Fruit fly (Drosophila melanogaster) whole organism, prepupa: ENCODE results near the gene Tpst.
A peak's percentile ranks its signal among the peaks of the same experiment; 100 is the strongest.

Experiments
- Blimp-1 ChIP-seq: fragments of 200-800 bp; sonication (Bioruptor generic); optimal IDR thresholded peaks from 3 replicates; lab custom pipeline; 2017; ENCODE audit warnings: missing biosample characterization, missing genetic modification characterization, mild to moderate bottlenecking, moderate library complexity, missing genetic modification reagents
- CG10631 ChIP-seq: fragments of 200-800 bp; sonication (Bioruptor generic); optimal IDR thresholded peaks from 2 replicates; lab custom pipeline; 2016; ENCODE audit warnings: missing biosample characterization, missing genetic modification characterization
- CG10669 ChIP-seq: fragments of 200-800 bp; sonication (Bioruptor generic); optimal IDR thresholded peaks from 3 replicates; lab custom pipeline; 2018; ENCODE audit warnings: missing biosample characterization, mild to moderate bottlenecking, missing genetic modification characterization, moderate library complexity
- CG11294 ChIP-seq: fragments of 200-800 bp; sonication (Bioruptor generic); IDR thresholded peaks from 2 replicates; pipeline ENCODE4 v1.3.6; 2022; ENCODE audit warnings: missing biosample characterization, missing genetic modification characterization
- CG11762 ChIP-seq: fragments of 200-800 bp; sonication (Bioruptor generic); optimal IDR thresholded peaks from 3 replicates; lab custom pipeline; 2016; ENCODE audit warnings: missing biosample characterization, missing genetic modification characterization; ENCODE audit not compliant: insufficient read depth
- CG11902 ChIP-seq: fragments of 200-800 bp; sonication (Bioruptor generic); optimal IDR thresholded peaks from 3 replicates; lab custom pipeline; 2016; ENCODE audit warnings: missing biosample characterization, missing genetic modification characterization
- CG15336 ChIP-seq: fragments of 200-800 bp; sonication (Bioruptor generic); IDR thresholded peaks from 2 replicates; pipeline ENCODE4 v1.3.6; 2022; ENCODE audit warnings: missing biosample characterization, missing genetic modification characterization
- CG1621 ChIP-seq: fragments of 200-800 bp; sonication (Bioruptor generic); optimal IDR thresholded peaks from 3 replicates; lab custom pipeline; 2018; ENCODE audit warnings: missing biosample characterization, mild to moderate bottlenecking, missing genetic modification characterization
- CG3032 ChIP-seq: fragments of 200-800 bp; optimal IDR thresholded peaks from 2 replicates; lab custom pipeline; 2019; ENCODE audit warnings: missing biosample characterization, mild to moderate bottlenecking, missing genetic modification characterization, moderate library complexity
- CG32006 ChIP-seq: fragments of 200-800 bp; sonication (Bioruptor generic); optimal IDR thresholded peaks from 3 replicates; lab custom pipeline; 2017; ENCODE audit warnings: missing biosample characterization, mild to moderate bottlenecking, missing genetic modification characterization
- CG34406 ChIP-seq: fragments of 200-800 bp; sonication (Bioruptor generic); optimal IDR thresholded peaks from 3 replicates; lab custom pipeline; 2016; ENCODE audit warnings: missing biosample characterization, missing genetic modification characterization
- CG3919 ChIP-seq: fragments of 200-800 bp; sonication (Bioruptor generic); optimal IDR thresholded peaks from 3 replicates; lab custom pipeline; 2016; ENCODE audit warnings: missing biosample characterization, missing genetic modification characterization
- CG4318 ChIP-seq: fragments of 200-800 bp; sonication (Bioruptor generic); optimal IDR thresholded peaks from 3 replicates; lab custom pipeline; 2017; ENCODE audit warnings: missing biosample characterization, mild to moderate bottlenecking, missing genetic modification characterization
- CG6163 ChIP-seq: fragments of 200-800 bp; sonication (Bioruptor generic); IDR thresholded peaks from 3 replicates; pipeline ENCODE4 v1.3.6; 2022; ENCODE audit warnings: missing biosample characterization, missing genetic modification characterization
- CG6276 ChIP-seq: fragments of 200-800 bp; sonication (Bioruptor generic); optimal IDR thresholded peaks from 2 replicates; lab custom pipeline; 2017; ENCODE audit warnings: missing biosample characterization, mild to moderate bottlenecking, missing genetic modification characterization
- CG6792 ChIP-seq: fragments of 200-800 bp; sonication (Bioruptor generic); optimal IDR thresholded peaks from 3 replicates; lab custom pipeline; 2016; ENCODE audit warnings: missing biosample characterization, missing genetic modification characterization
- CG6808 ChIP-seq: fragments of 200-800 bp; sonication (Bioruptor generic); optimal IDR thresholded peaks from 3 replicates; lab custom pipeline; 2017; ENCODE audit warnings: missing biosample characterization, missing genetic modification characterization, mild to moderate bottlenecking, moderate library complexity, missing genetic modification reagents
- CG7368 ChIP-seq: fragments of 200-800 bp; sonication (Bioruptor generic); optimal IDR thresholded peaks from 3 replicates; lab custom pipeline; 2016; ENCODE audit warnings: missing biosample characterization, missing genetic modification characterization
- CG8119 ChIP-seq: fragments of 200-800 bp; sonication (Bioruptor generic); IDR thresholded peaks from 3 replicates; pipeline ENCODE4 v1.3.6; 2022; ENCODE audit warnings: missing biosample characterization, missing genetic modification characterization
- CG8319 ChIP-seq: fragments of 200-800 bp; sonication (Bioruptor generic); optimal IDR thresholded peaks from 3 replicates; lab custom pipeline; 2016; ENCODE audit warnings: missing biosample characterization, missing genetic modification characterization
- CG8632 ChIP-seq: fragments of 200-800 bp; sonication (Bioruptor generic); optimal IDR thresholded peaks from 3 replicates; lab custom pipeline; 2016; ENCODE audit warnings: missing biosample characterization, missing genetic modification characterization
- CG9139 ChIP-seq: fragments of 200-800 bp; sonication (Bioruptor generic); optimal IDR thresholded peaks from 3 replicates; lab custom pipeline; 2017; ENCODE audit warnings: missing biosample characterization, mild to moderate bottlenecking, missing genetic modification characterization
- Eip75B ChIP-seq: fragments of 200-800 bp; sonication (Bioruptor generic); optimal IDR thresholded peaks from 3 replicates; lab custom pipeline; 2016; ENCODE audit warnings: missing biosample characterization, missing genetic modification characterization
- Eip78C ChIP-seq: fragments of 200-800 bp; sonication (Bioruptor generic); peaks from one replicate; lab custom pipeline; 2016; ENCODE audit warnings: missing biosample characterization, missing genetic modification characterization
- Eip93F ChIP-seq: fragments of 200-800 bp; sonication (Bioruptor generic); optimal IDR thresholded peaks from 2 replicates; lab custom pipeline; 2016; ENCODE audit warnings: missing biosample characterization, mild to moderate bottlenecking, missing genetic modification characterization
- Ets21C ChIP-seq: fragments of 200-800 bp; sonication (Bioruptor generic); optimal IDR thresholded peaks from 3 replicates; lab custom pipeline; 2016; ENCODE audit warnings: missing biosample characterization, missing genetic modification characterization
- Ets96B ChIP-seq: fragments of 200-800 bp; optimal IDR thresholded peaks from 2 replicates; lab custom pipeline; 2019; ENCODE audit warnings: missing biosample characterization, mild to moderate bottlenecking, missing genetic modification characterization, moderate library complexity
- Gug ChIP-seq: fragments of 200-800 bp; sonication (Bioruptor generic); IDR thresholded peaks from 2 replicates; pipeline ENCODE4 v1.3.6; 2022; ENCODE audit warnings: missing biosample characterization, missing genetic modification characterization
- Hr38 ChIP-seq: sonication (Bioruptor generic); optimal IDR thresholded peaks from 2 replicates; lab custom pipeline; 2016; ENCODE audit warnings: missing biosample characterization, missing genetic modification characterization
- Lpt ChIP-seq: fragments of 200-800 bp; sonication (Bioruptor generic); optimal IDR thresholded peaks from 3 replicates; lab custom pipeline; 2016; ENCODE audit warnings: missing biosample characterization, missing genetic modification characterization
- Met ChIP-seq: fragments of 200-800 bp; sonication (Bioruptor generic); optimal IDR thresholded peaks from 3 replicates; lab custom pipeline; 2016; ENCODE audit warnings: missing biosample characterization, missing genetic modification characterization
- Smox ChIP-seq: fragments of 200-800 bp; sonication (Bioruptor generic); optimal IDR thresholded peaks from 3 replicates; lab custom pipeline; 2016; ENCODE audit warnings: missing biosample characterization, missing genetic modification characterization
- Sox102F ChIP-seq: fragments of 200-800 bp; sonication (Bioruptor generic); optimal IDR thresholded peaks from 2 replicates; lab custom pipeline; 2016; ENCODE audit warnings: missing biosample characterization, mild to moderate bottlenecking, missing genetic modification characterization
- Sox14 ChIP-seq: fragments of 200-800 bp; sonication (Bioruptor generic); optimal IDR thresholded peaks from 3 replicates; lab custom pipeline; 2016; ENCODE audit warnings: missing biosample characterization, missing genetic modification characterization
- Sox15 ChIP-seq: fragments of 200-800 bp; sonication (Bioruptor generic); optimal IDR thresholded peaks from 3 replicates; lab custom pipeline; 2016; ENCODE audit warnings: missing biosample characterization, missing genetic modification characterization
- achi ChIP-seq: fragments of 200-800 bp; sonication (Bioruptor generic); optimal IDR thresholded peaks from 3 replicates; lab custom pipeline; 2016; ENCODE audit warnings: missing biosample characterization, missing genetic modification characterization
- acj6 ChIP-seq: fragments of 200-800 bp; sonication (Bioruptor generic); optimal IDR thresholded peaks from 3 replicates; lab custom pipeline; 2016; ENCODE audit warnings: missing biosample characterization, missing genetic modification characterization
- cyc ChIP-seq: fragments of 200-800 bp; sonication (Bioruptor generic); optimal IDR thresholded peaks from 3 replicates; lab custom pipeline; 2016; ENCODE audit warnings: missing biosample characterization, missing genetic modification characterization
- dac ChIP-seq: fragments of 200-800 bp; sonication (Bioruptor generic); optimal IDR thresholded peaks from 2 replicates; lab custom pipeline; 2017; ENCODE audit warnings: missing biosample characterization, mild to moderate bottlenecking, missing genetic modification characterization
- dsx ChIP-seq: fragments of 200-800 bp; optimal IDR thresholded peaks from 3 replicates; lab custom pipeline; 2019; ENCODE audit warnings: missing biosample characterization, mild to moderate bottlenecking, missing genetic modification characterization, moderate library complexity; ENCODE audit not compliant: poor library complexity, severe bottlenecking
- esn ChIP-seq: fragments of 200-800 bp; sonication (Bioruptor generic); optimal IDR thresholded peaks from 2 replicates; lab custom pipeline; 2016; ENCODE audit warnings: missing biosample characterization, mild to moderate bottlenecking, missing genetic modification characterization, moderate library complexity
- fd59A ChIP-seq: fragments of 200-800 bp; sonication (Bioruptor generic); optimal IDR thresholded peaks from 2 replicates; lab custom pipeline; 2017; ENCODE audit warnings: missing biosample characterization, mild to moderate bottlenecking, missing genetic modification characterization, missing genetic modification reagents
- fkh ChIP-seq: fragments of 200-800 bp; sonication (Bioruptor generic); optimal IDR thresholded peaks from 3 replicates; lab custom pipeline; 2017; ENCODE audit warnings: missing biosample characterization, mild to moderate bottlenecking, missing genetic modification characterization, moderate library complexity
- lz ChIP-seq: fragments of 200-800 bp; sonication (Bioruptor generic); optimal IDR thresholded peaks from 3 replicates; lab custom pipeline; 2016; ENCODE audit warnings: missing biosample characterization, missing genetic modification characterization
- net ChIP-seq: fragments of 200-800 bp; sonication (Bioruptor generic); optimal IDR thresholded peaks from 3 replicates; lab custom pipeline; 2016; ENCODE audit warnings: missing biosample characterization, missing genetic modification characterization
- pdm3 ChIP-seq: fragments of 200-800 bp; sonication (Bioruptor generic); optimal IDR thresholded peaks from 3 replicates; lab custom pipeline; 2016; ENCODE audit warnings: missing biosample characterization, missing genetic modification characterization
- spab ChIP-seq: fragments of 200-800 bp; sonication (Bioruptor generic); optimal IDR thresholded peaks from 2 replicates; lab custom pipeline; 2017; ENCODE audit warnings: missing biosample characterization, mild to moderate bottlenecking, missing genetic modification characterization, missing genetic modification reagents
- svp ChIP-seq: fragments of 200-800 bp; sonication (Bioruptor generic); peaks from one replicate; lab custom pipeline; 2016; ENCODE audit warnings: missing biosample characterization, missing genetic modification characterization
- topi ChIP-seq: fragments of 200-800 bp; sonication (Bioruptor generic); optimal IDR thresholded peaks from 3 replicates; lab custom pipeline; 2016; ENCODE audit warnings: missing biosample characterization, missing genetic modification characterization
- vri ChIP-seq: fragments of 200-800 bp; sonication (Bioruptor generic); optimal IDR thresholded peaks from 3 replicates; lab custom pipeline; 2016; ENCODE audit warnings: missing biosample characterization, mild to moderate bottlenecking, missing genetic modification characterization

The Tpst gene

DNA sequence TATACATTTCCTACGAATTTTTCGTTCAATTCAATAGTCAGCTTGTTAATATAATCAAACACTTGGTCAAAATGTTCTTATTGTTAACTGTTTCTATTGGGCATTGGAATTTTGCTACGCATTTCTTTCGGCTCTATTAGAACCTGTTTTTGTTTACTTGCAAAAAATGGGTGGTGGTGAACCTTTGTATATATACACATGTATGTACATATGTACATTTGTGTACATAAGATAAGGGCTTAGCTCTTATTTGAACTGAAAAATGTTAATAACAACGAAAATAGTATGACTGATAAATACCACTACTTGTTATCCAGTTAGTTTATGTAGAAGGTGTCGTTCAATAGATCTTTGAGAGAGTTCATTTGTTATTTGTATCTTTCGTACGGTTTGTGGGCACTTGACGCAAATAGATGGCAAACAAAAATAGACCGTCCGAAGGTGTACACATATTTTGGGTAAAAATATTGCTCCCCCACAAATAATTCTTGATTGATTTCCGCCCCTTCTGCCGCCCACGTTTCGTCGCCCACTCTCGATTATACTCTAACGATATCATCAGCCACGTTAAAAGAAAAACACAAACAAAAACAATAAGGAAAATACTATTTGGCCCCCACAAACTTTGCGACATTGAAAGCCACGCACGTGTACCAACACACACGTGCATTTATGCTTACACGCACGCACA lies 62.4 kb downstream of the Tpst start:
- no peak for TF ChIP-seq Hr38 (GFP tag; lab: Kevin White, UChicago)
- TF ChIP-seq fkh, result peak; percentile 58

DNA sequence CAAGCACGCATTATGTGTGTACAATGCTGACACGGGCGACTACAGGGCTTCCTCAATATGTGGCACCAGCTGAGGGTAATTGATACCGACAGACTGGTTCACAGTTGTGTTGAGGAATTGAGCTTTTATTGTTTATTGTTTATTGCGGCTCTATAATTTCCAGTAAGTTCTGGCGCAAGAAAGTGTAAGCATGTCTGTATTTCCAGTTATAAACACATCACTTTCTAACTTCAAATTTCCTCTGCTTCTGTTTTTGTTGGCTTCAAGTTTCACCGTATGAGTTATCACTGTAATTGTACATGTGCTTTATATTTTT lies 62.9 kb downstream of the Tpst start:
- TF ChIP-seq CG3919 (GFP tag; lab: Kevin White, UChicago), result peak; percentile 28
- no peak for TF ChIP-seq svp (GFP tag; lab: Kevin White, UChicago)
- TF ChIP-seq Ets96B (tag; lab: Kevin White, UChicago), result peak; percentile 20
- peak; percentile 67 for TF ChIP-seq Eip78C
- TF ChIP-seq cyc, result peak; percentile 48
- TF ChIP-seq Blimp-1, result no peak
- TF ChIP-seq net (GFP tag; lab: Kevin White, UChicago), result peak; percentile 45
- TF ChIP-seq Sox102F (GFP tag; lab: Kevin White, UChicago), result peak; percentile 23
- no peak for TF ChIP-seq dsx (GFP tag; lab: Kevin White, UChicago)
- TF ChIP-seq CG1621 (tag; lab: Kevin White, UChicago), result no peak
- no peak for TF ChIP-seq CG4318 (GFP tag; lab: Kevin White, UChicago)
- TF ChIP-seq acj6 (GFP tag; lab: Kevin White, UChicago), result no peak
- TF ChIP-seq CG34406 (GFP tag; lab: Kevin White, UChicago), result peak; percentile 19
- peak; percentile 25 for TF ChIP-seq CG6792 (GFP tag; lab: Kevin White, UChicago)
- TF ChIP-seq CG6276 (GFP tag; lab: Kevin White, UChicago), result no peak
- TF ChIP-seq CG15336, result peak; percentile 52; the same call in 1 of the 2 replicates
- peak; percentile 20 for TF ChIP-seq CG10631 (GFP tag; lab: Kevin White, UChicago)
- peak; percentile 26 for TF ChIP-seq CG3032 (tag; lab: Kevin White, UChicago)
- peak; percentile 15 for TF ChIP-seq CG10669 (GFP tag; lab: Kevin White, UChicago)
- TF ChIP-seq Gug (GFP tag; lab: Robert Waterston, UW), result no peak
- TF ChIP-seq Eip93F, result no peak
- no peak for TF ChIP-seq CG8319 (GFP tag; lab: Kevin White, UChicago)
- no peak for TF ChIP-seq CG11902 (GFP tag; lab: Kevin White, UChicago)
- TF ChIP-seq Smox (GFP tag; lab: Kevin White, UChicago), result no peak
- no peak for TF ChIP-seq Ets21C
- TF ChIP-seq CG7368 (GFP tag; lab: Kevin White, UChicago), result peak; percentile 39
- TF ChIP-seq CG6808 (GFP tag; lab: Kevin White, UChicago), result peak; percentile 34
- peak; percentile 35 for TF ChIP-seq lz (GFP tag; lab: Kevin White, UChicago)
- peak; percentile 21 for TF ChIP-seq CG8632 (GFP tag; lab: Kevin White, UChicago)
- TF ChIP-seq CG8119 (GFP tag; lab: Robert Waterston, UW), result peak; percentile 53; the same call in 2 of the 3 replicates
- TF ChIP-seq CG11294 (GFP tag; lab: Robert Waterston, UW), result no peak
- TF ChIP-seq pdm3 (GFP tag; lab: Kevin White, UChicago), result peak; percentile 51
- TF ChIP-seq Lpt, result peak; percentile 1
- no peak for TF ChIP-seq CG11762 (GFP tag; lab: Kevin White, UChicago)
- TF ChIP-seq vri (GFP tag; lab: Kevin White, UChicago), result no peak
- TF ChIP-seq Eip75B (GFP tag; lab: Kevin White, UChicago), result peak; percentile 14
- peak; percentile 37 for TF ChIP-seq achi (GFP tag; lab: Kevin White, UChicago)
- TF ChIP-seq dac, result no peak
- peak; percentile 62 for TF ChIP-seq CG32006 (GFP tag; lab: Kevin White, UChicago)
- no peak for TF ChIP-seq spab (GFP tag; lab: Kevin White, UChicago)
- peak; percentile 43 for TF ChIP-seq Sox14
- TF ChIP-seq Met (GFP tag; lab: Kevin White, UChicago), result no peak
- TF ChIP-seq esn (GFP tag; lab: Kevin White, UChicago), result peak; percentile 41
- TF ChIP-seq topi, result peak; percentile 9
- TF ChIP-seq CG9139 (GFP tag; lab: Kevin White, UChicago), result no peak
- TF ChIP-seq CG6163 (GFP tag; lab: Robert Waterston, UW), result no peak
- peak; percentile 11 for TF ChIP-seq fd59A (GFP tag; lab: Kevin White, UChicago)
- no peak for TF ChIP-seq Sox15 (GFP tag; lab: Kevin White, UChicago)
